Worm (Caenorhabditis elegans): ENCODE results near the gene pho-8.

Gene pho-8

DNA sequence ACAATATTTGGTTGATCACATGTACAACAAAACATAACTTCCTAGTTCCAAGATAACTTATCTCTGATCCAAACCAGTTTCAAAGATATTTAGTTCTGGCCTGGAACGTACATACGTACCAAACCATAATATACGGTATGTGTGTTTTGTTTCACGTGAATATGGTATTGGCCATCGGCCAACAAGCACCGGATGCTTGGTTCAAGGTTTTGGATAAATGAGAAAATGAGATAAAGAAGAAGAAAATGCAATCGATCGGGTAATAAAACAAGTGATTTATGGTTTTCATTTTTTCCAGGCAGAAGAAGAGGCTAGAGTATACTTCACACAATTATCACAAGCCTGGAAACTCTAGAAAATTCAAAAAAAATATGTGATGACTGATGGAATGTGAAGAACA lies 38.1 kb upstream of the pho-8 start:
- TF ChIP-seq unc-55 (GFP tag; optimal IDR thresholded peaks at IDR 0.05) (no peak), eyg-1 (tag; optimal IDR thresholded peaks at IDR 0.05) (no peak)

DNA sequence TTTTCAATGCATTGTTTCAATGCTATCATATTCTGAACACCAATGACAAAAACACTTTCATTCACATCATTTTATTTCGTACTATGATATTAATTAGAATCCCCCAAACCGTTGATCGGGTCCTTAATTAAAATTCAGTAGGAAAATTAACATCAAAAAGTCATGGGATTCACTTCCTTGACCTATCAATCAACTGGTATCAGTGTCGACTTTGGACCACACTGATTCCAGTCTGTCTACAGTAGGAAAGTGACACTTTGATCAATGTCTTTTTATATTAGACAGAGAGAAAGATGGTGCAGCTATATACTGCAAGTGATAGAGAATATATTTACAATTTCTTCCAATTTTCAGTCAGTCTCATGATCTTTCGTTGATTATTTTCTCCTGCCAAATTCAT lies 37.1 kb upstream of the pho-8 start:
- TF ChIP-seq ceh-24 (tag; optimal IDR thresholded peaks at IDR 0.05): no peak
- no peak for TF ChIP-seq K02D7.2 (tag; optimal IDR thresholded peaks at IDR 0.05)
- no peak for TF ChIP-seq tbx-2 (tag; optimal IDR thresholded peaks at IDR 0.05)
- TF ChIP-seq ama-1 (optimal IDR thresholded peaks at IDR 0.05): no peak
- no peak for TF ChIP-seq fkh-10 (GFP tag; optimal IDR thresholded peaks at IDR 0.05)
- no peak for TF ChIP-seq ceh-6 (GFP tag; optimal IDR thresholded peaks at IDR 0.05)
- no peak for TF ChIP-seq odd-2 (tag; optimal IDR thresholded peaks at IDR 0.05)
- no peak for TF ChIP-seq ztf-16 (tag; optimal IDR thresholded peaks at IDR 0.05)
- no peak for TF ChIP-seq gmeb-2 (tag; optimal IDR thresholded peaks at IDR 0.05)
- no peak for TF ChIP-seq syd-9 (tag; optimal IDR thresholded peaks at IDR 0.05)

DNA sequence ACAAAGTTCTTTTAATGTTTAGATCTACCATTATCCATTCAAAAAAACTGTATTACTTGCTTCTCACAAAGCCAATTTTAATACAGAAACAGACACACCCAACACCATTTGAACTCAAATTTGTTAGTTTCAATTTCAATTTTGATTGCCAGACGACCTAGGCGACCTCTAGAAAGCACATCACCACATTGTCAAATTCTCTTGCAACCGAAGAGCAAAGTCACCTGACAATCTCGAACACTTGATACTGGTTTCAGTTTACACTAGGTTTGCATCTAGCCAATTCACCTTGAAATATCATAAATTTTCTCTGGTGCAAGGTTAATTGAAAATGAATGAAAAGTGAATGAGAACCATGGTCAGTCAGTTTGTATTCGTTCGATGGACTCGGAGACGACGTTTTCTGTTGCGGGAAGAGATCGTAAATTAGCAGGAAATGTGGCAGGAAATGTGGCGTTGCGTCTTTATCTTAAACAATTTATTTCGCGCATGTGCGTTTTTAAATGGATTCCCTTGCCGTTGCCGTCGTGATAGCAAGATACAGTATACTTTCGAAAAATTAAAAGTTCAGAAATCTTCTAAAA lies 36.1 kb upstream of the pho-8 start:
- TF ChIP-seq unc-42 (tag; optimal IDR thresholded peaks at IDR 0.05): no peak
- TF ChIP-seq ceh-2 (tag; optimal IDR thresholded peaks at IDR 0.05): no peak
- no peak for TF ChIP-seq mec-3 (tag; optimal IDR thresholded peaks at IDR 0.05; ENCODE audit: borderline replicate concordance)
- no peak for TF ChIP-seq unc-3 (GFP tag; conservative IDR thresholded peaks at IDR 0.05)
- no peak for TF ChIP-seq unc-3 (tag; optimal IDR thresholded peaks at IDR 0.05)
- no peak for TF ChIP-seq sdc-2 (tag; optimal IDR thresholded peaks at IDR 0.05)
- no peak for TF ChIP-seq syd-9 (tag; optimal IDR thresholded peaks at IDR 0.05)
- TF ChIP-seq nhr-232 (tag; optimal IDR thresholded peaks at IDR 0.05): no peak
- no peak for TF ChIP-seq eyg-1 (tag; optimal IDR thresholded peaks at IDR 0.05)

- TF ChIP-seq ref-2 (tag; optimal IDR thresholded peaks at IDR 0.05) (no peak), K09A11.1 (tag; optimal IDR thresholded peaks at IDR 0.05; ENCODE audit: insufficient read depth) (no peak), hlh-15 (tag; optimal IDR thresholded peaks at IDR 0.05) (no peak)
Measured at ce11 chrV:11798320-11798719, 35.1 kb upstream of the pho-8 start.

DNA sequence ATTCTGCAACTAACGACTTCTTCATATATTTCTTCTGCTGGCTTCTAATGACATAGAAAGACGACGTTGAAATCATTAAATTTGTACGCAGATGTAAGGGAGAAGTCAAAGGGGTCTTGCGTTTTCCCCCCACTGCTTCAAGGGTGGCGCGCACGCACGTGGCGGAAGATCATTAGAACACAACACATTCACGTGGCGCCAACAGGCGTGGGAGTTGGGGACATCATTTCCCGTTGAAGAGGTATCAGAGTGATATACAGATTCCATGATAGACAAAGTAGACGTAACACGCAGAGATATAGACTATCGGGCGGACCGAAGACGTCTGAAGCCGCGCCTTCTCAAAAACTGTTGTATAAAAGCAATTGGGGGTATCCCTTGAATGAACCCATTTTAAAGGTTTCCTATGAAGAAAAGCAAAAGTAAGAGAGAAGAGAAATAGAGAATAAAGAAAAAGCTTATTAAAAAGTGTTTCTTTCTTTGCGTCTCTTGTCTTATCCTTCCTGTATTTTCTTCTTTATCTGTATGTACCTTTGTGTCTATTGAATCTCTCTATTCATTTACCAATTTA lies 34.1 kb upstream of the pho-8 start:
- peak; percentile 27 for TF ChIP-seq F13H6.1 (tag; optimal IDR thresholded peaks at IDR 0.05)
- TF ChIP-seq ceh-34 (tag; optimal IDR thresholded peaks at IDR 0.05): no peak
- TF ChIP-seq pha-2 (tag; optimal IDR thresholded peaks at IDR 0.05): no peak
- TF ChIP-seq fkh-10 (GFP tag; optimal IDR thresholded peaks at IDR 0.05): no peak
- peak; percentile 3 for TF ChIP-seq ref-2 (tag; optimal IDR thresholded peaks at IDR 0.05)
- TF ChIP-seq ceh-18 (tag; optimal IDR thresholded peaks at IDR 0.05): peak; percentile 20
- TF ChIP-seq C38D4.7 (GFP tag; optimal IDR thresholded peaks at IDR 0.05): no peak

ce11 chrV:11800486-11800885 lies 32.9 kb upstream of the pho-8 start:
- TF ChIP-seq odd-2 (tag; optimal IDR thresholded peaks at IDR 0.05) (no peak), ama-1 (optimal IDR thresholded peaks at IDR 0.05) (no peak), ttx-3 (tag; optimal IDR thresholded peaks at IDR 0.05) (no peak), sox-4 (tag; optimal IDR thresholded peaks at IDR 0.05) (no peak), ceh-6 (GFP tag; optimal IDR thresholded peaks at IDR 0.05) (no peak), lim-6 (tag; optimal IDR thresholded peaks at IDR 0.05) (no peak), C08G9.2 (tag; optimal IDR thresholded peaks at IDR 0.05) (no peak), ceh-34 (tag; optimal IDR thresholded peaks at IDR 0.05) (no peak)
